Worm (Caenorhabditis elegans) whole organism, L4 larva: ENCODE results near the gene fbxc-20.
A peak's percentile ranks its signal among the peaks of the same experiment; 100 is the strongest.

Source experiments
- D1046.2 ChIP-seq: fragments of 200-800 bp; sonication (Bioruptor generic); IDR thresholded peaks from 2 replicates; pipeline ENCODE4 v1.3.6; 2022; ENCODE audit warnings: missing genetic modification characterization, missing compliant biosample characterization
- F26F4.8 ChIP-seq: fragments of 200-800 bp; sonication (Bioruptor generic); conservative IDR thresholded peaks from 2 replicates; pipeline ENCODE4 v1.3.6; 2022; ENCODE audit warnings: missing genetic modification characterization, missing compliant biosample characterization
- F44E2.7 ChIP-seq: fragments of 200-800 bp; sonication (Bioruptor generic); IDR thresholded peaks from 2 replicates; pipeline ENCODE4 v2.1.2; 2022; ENCODE audit warnings: missing genetic modification characterization, missing compliant biosample characterization
- F49E8.2 ChIP-seq: sonication (generic microtip); optimal IDR thresholded peaks from 2 replicates; lab custom pipeline; 2016; ENCODE audit warnings: missing compliant biosample characterization, mild to moderate bottlenecking, missing genetic modification characterization, borderline replicate concordance
- Y5F2A.4 ChIP-seq: fragments of 200-800 bp; sonication (Bioruptor generic); optimal IDR thresholded peaks from 2 replicates; lab custom pipeline; 2018; ENCODE audit warnings: mild to moderate bottlenecking, missing genetic modification characterization, missing compliant biosample characterization
- Y75B8A.6 ChIP-seq: fragments of 200-800 bp; sonication (Bioruptor generic); IDR thresholded peaks from 2 replicates; pipeline ENCODE4 v1.3.6; 2022; ENCODE audit warnings: missing genetic modification reagents, missing genetic modification characterization, missing compliant biosample characterization
- ceh-28 ChIP-seq: fragments of 150-350 bp; optimal IDR thresholded peaks from 2 replicates; lab custom pipeline; 2014; ENCODE audit warnings: missing biosample characterization, missing genetic modification reagents, missing genetic modification characterization
- ceh-32 ChIP-seq: sonication (generic microtip); optimal IDR thresholded peaks from 2 replicates; lab custom pipeline; 2016; ENCODE audit warnings: mild to moderate bottlenecking, missing genetic modification characterization, missing compliant biosample characterization; ENCODE audit not compliant: poor library complexity
- ceh-44 ChIP-seq: fragments of 200-800 bp; sonication (Bioruptor generic); IDR thresholded peaks from 2 replicates; pipeline ENCODE4 v1.3.6; 2022; ENCODE audit warnings: missing genetic modification reagents, missing genetic modification characterization, missing compliant biosample characterization
- ceh-82 ChIP-seq: sonication (generic microtip); optimal IDR thresholded peaks from 2 replicates; lab custom pipeline; 2017; ENCODE audit warnings: missing biosample characterization, missing genetic modification characterization
- ctbp-1 ChIP-seq: fragments of 200-800 bp; sonication (Bioruptor generic); IDR thresholded peaks from 2 replicates; pipeline ENCODE4 v1.3.6; 2022; ENCODE audit warnings: missing genetic modification reagents, missing genetic modification characterization, missing compliant biosample characterization
- daf-12 ChIP-seq: fragments of 150-350 bp; optimal IDR thresholded peaks from 2 replicates; lab custom pipeline; 2014; ENCODE audit warnings: missing biosample characterization, missing genetic modification reagents, missing genetic modification characterization
- daf-16 ChIP-seq, 3 experiments: sonication (generic microtip); optimal IDR thresholded peaks; 2 replicates each; lab custom pipeline; 2016 to 2017; ENCODE audit warnings: missing genetic modification characterization in 3 of 3, missing genetic modification reagents in 3 of 3, mild to moderate bottlenecking in 2 of 3, missing compliant biosample characterization in 2 of 3, missing biosample characterization in 1 of 3, moderate library complexity in 1 of 3
- daf-19 ChIP-seq: fragments of 200-800 bp; sonication (Bioruptor generic); conservative IDR thresholded peaks from 2 replicates; pipeline ENCODE4 v1.3.6; 2022; ENCODE audit warnings: missing genetic modification characterization, missing compliant biosample characterization
- egl-27 ChIP-seq: sonication (generic microtip); optimal IDR thresholded peaks from 3 replicates; lab custom pipeline; 2017; ENCODE audit warnings: missing biosample characterization, missing genetic modification reagents, missing genetic modification characterization
- hif-1 ChIP-seq, 2 experiments: sonication (generic microtip); optimal IDR thresholded peaks; 2 replicates each; lab custom pipeline; 2016 to 2017; ENCODE audit warnings: missing compliant biosample characterization in 2 of 2, missing genetic modification characterization in 2 of 2, missing genetic modification reagents in 2 of 2, missing genotype in 2 of 2, mild to moderate bottlenecking in 1 of 2
- hlh-11 ChIP-seq: fragments of 200-800 bp; sonication (Bioruptor generic); optimal IDR thresholded peaks from 2 replicates; lab custom pipeline; 2018; ENCODE audit warnings: mild to moderate bottlenecking, missing genetic modification characterization, missing compliant biosample characterization
- hlh-30 ChIP-seq: sonication (generic microtip); optimal IDR thresholded peaks from 2 replicates; lab custom pipeline; 2017; ENCODE audit warnings: antibody characterized with exemption, mild to moderate bottlenecking, missing genetic modification characterization, missing compliant biosample characterization; ENCODE audit not compliant: insufficient read depth
- lin-29 ChIP-seq: fragments of 200-800 bp; sonication (Bioruptor generic); IDR thresholded peaks from 2 replicates; pipeline ENCODE4 v1.3.6; 2022; ENCODE audit warnings: missing genetic modification reagents, missing genetic modification characterization, missing compliant biosample characterization
- lin-39 ChIP-seq: fragments of 150-350 bp; optimal IDR thresholded peaks from 2 replicates; lab custom pipeline; 2014; ENCODE audit warnings: missing biosample characterization, missing genetic modification reagents, missing genetic modification characterization
- madf-5 ChIP-seq, 2 experiments: fragments of 200-800 bp; sonication (Bioruptor generic); IDR thresholded peaks; 2 replicates each; pipeline ENCODE4 v1.3.6; 2022; ENCODE audit warnings: missing compliant biosample characterization in 2 of 2, missing genetic modification characterization in 2 of 2
- mdt-29 ChIP-seq: fragments of 200-800 bp; sonication (Bioruptor generic); IDR thresholded peaks from 2 replicates; pipeline ENCODE4 v1.3.6; 2022; ENCODE audit warnings: missing genetic modification reagents, missing genetic modification characterization, missing compliant biosample characterization
- mep-1 ChIP-seq: fragments of 150-350 bp; sonication (generic microtip); optimal IDR thresholded peaks from 3 replicates; lab custom pipeline; 2014; ENCODE audit warnings: missing biosample characterization, missing genetic modification characterization
- mxl-3 ChIP-seq: fragments of 200-800 bp; sonication (Bioruptor generic); optimal IDR thresholded peaks from 2 replicates; lab custom pipeline; 2018; ENCODE audit warnings: mild to moderate bottlenecking, missing genetic modification characterization, missing compliant biosample characterization
- nhr-11 ChIP-seq: fragments of 150-350 bp; optimal IDR thresholded peaks from 2 replicates; lab custom pipeline; 2014; ENCODE audit warnings: missing biosample characterization, missing genetic modification characterization
- nhr-237 ChIP-seq: sonication (generic microtip); optimal IDR thresholded peaks from 2 replicates; lab custom pipeline; 2017; ENCODE audit warnings: missing biosample characterization, missing genetic modification characterization
- nhr-28 ChIP-seq: fragments of 150-350 bp; optimal IDR thresholded peaks from 2 replicates; lab custom pipeline; 2014; ENCODE audit warnings: missing biosample characterization, missing genetic modification characterization
- nhr-48 ChIP-seq: sonication (generic microtip); optimal IDR thresholded peaks from 2 replicates; lab custom pipeline; 2016; ENCODE audit warnings: mild to moderate bottlenecking, missing genetic modification characterization, missing compliant biosample characterization
- nhr-76 ChIP-seq: fragments of 150-350 bp; optimal IDR thresholded peaks from 2 replicates; lab custom pipeline; 2014; ENCODE audit warnings: missing biosample characterization, missing genetic modification characterization
- pha-4 ChIP-seq, 2 experiments: fragments of 150-350 bp in 1 of 2; fragments of 200-800 bp in 1 of 2; sonication (Bioruptor generic) in 1 of 2; IDR thresholded peaks in 1 of 2; optimal IDR thresholded peaks in 1 of 2; 2 replicates each; pipeline versions ENCODE4 v1.3.6 to Lab custom; 2014 to 2022; ENCODE audit warnings: missing genetic modification characterization in 2 of 2, missing genetic modification reagents in 2 of 2, missing biosample characterization in 1 of 2, missing compliant biosample characterization in 1 of 2
- pqm-1 ChIP-seq: sonication (generic microtip); optimal IDR thresholded peaks from 2 replicates; lab custom pipeline; 2017; ENCODE audit warnings: missing biosample characterization, missing genetic modification characterization
- sdz-12 ChIP-seq: fragments of 200-800 bp; sonication (Bioruptor generic); optimal IDR thresholded peaks from 2 replicates; lab custom pipeline; 2018; ENCODE audit warnings: mild to moderate bottlenecking, missing genetic modification characterization, missing compliant biosample characterization
- set-16 ChIP-seq: fragments of 200-800 bp; sonication (Bioruptor generic); IDR thresholded peaks from 2 replicates; pipeline ENCODE4 v1.3.6; 2022; ENCODE audit warnings: missing genetic modification reagents, missing genetic modification characterization, missing compliant biosample characterization
- snpc-4 ChIP-seq: fragments of 150-350 bp; optimal IDR thresholded peaks from 2 replicates; lab custom pipeline; 2014; ENCODE audit warnings: missing biosample characterization, missing genetic modification characterization
- spr-3 ChIP-seq: fragments of 200-800 bp; sonication (Bioruptor generic); optimal IDR thresholded peaks from 2 replicates; lab custom pipeline; 2018; ENCODE audit warnings: mild to moderate bottlenecking, missing genetic modification characterization, missing compliant biosample characterization
- unc-130 ChIP-seq: sonication (generic microtip); optimal IDR thresholded peaks from 2 replicates; lab custom pipeline; 2016; ENCODE audit warnings: missing genetic modification reagents, missing genetic modification characterization, missing compliant biosample characterization
- unc-39 ChIP-seq: sonication (generic microtip); optimal IDR thresholded peaks from 2 replicates; lab custom pipeline; 2017; ENCODE audit warnings: missing biosample characterization, missing genetic modification characterization
- unc-62 ChIP-seq, 3 experiments: fragments of 150-350 bp in 1 of 3; sonication (generic microtip); optimal IDR thresholded peaks in 2 of 3; peaks in 1 of 3; 1 replicate in 1 of 3; 2 replicates in 2 of 3; lab custom pipeline; 2014 to 2017; ENCODE audit warnings: missing biosample characterization in 3 of 3, missing genetic modification characterization in 3 of 3, missing genetic modification reagents in 3 of 3, missing genotype in 1 of 3
- zag-1 ChIP-seq: fragments of 150-350 bp; optimal IDR thresholded peaks from 2 replicates; lab custom pipeline; 2014; ENCODE audit warnings: missing biosample characterization, missing genetic modification characterization
- zfp-3 ChIP-seq: fragments of 200-800 bp; sonication (Bioruptor generic); conservative IDR thresholded peaks from 2 replicates; pipeline ENCODE4 v1.3.6; 2022; ENCODE audit warnings: missing genetic modification reagents, missing genetic modification characterization, missing compliant biosample characterization

The fbxc-20 gene

ce11 chrII:2435566-2435965, 16.6 kb downstream of the fbxc-20 start:
- no peak for TF ChIP-seq ctbp-1 (GFP tag; lab: Robert Waterston, UW)
- peak; percentile 9 for TF ChIP-seq mxl-3

ce11 chrII:2436757-2437156, 17.8 kb downstream of the fbxc-20 start:
- TF ChIP-seq zfp-3 (GFP tag; lab: Robert Waterston, UW) (no peak), unc-62 (GFP tag; optimal IDR thresholded peaks at IDR 0.05 in 1 of 2; lab: Kevin White, UChicago) (peak in 1 of 2 experiments; percentile 37), unc-62 (tag; optimal IDR thresholded peaks at IDR 0.05; lab: Kevin White, UChicago) (no peak)

- peak; percentile 71 for TF ChIP-seq pqm-1 (tag; lab: Kevin White, UChicago)
- TF ChIP-seq ceh-82: no peak
- no peak for TF ChIP-seq daf-16 (GFP tag; optimal IDR thresholded peaks at IDR 0.05; lab: Kevin White, UChicago)
- TF ChIP-seq daf-16 (tag; optimal IDR thresholded peaks at IDR 0.05; lab: Kevin White, UChicago): peak; percentile 2
These were observed 19.2 kb downstream of the fbxc-20 start for ce11 chrII:2438180-2438579.

- TF ChIP-seq nhr-28 (tag; lab: Kevin White, UChicago) (no peak), sdz-12 (GFP tag; lab: Kevin White, UChicago) (no peak), nhr-76 (no peak), F49E8.2 (tag; lab: Kevin White, UChicago) (no peak), ceh-32 (tag; lab: Kevin White, UChicago) (no peak), hlh-30 (no peak)
These were observed 20.0 kb downstream of the fbxc-20 start for ce11 chrII:2438944-2439343.

- TF ChIP-seq set-16 (GFP tag; lab: Robert Waterston, UW) (no peak), mdt-29 (no peak), nhr-11 (tag; lab: Kevin White, UChicago) (no peak), lin-39 (tag; lab: Kevin White, UChicago) (no peak), pha-4 (GFP tag; IDR thresholded peaks at IDR 0.05; lab: Robert Waterston, UW) (no peak), pha-4 (tag; optimal IDR thresholded peaks at IDR 0.05; lab: Kevin White, UChicago) (no peak), ceh-44 (GFP tag; lab: Robert Waterston, UW) (no peak), daf-19 (GFP tag; lab: Robert Waterston, UW) (no peak), madf-5 (GFP tag; IDR thresholded peaks at IDR 0.05; lab: Robert Waterston, UW) (no peak), F44E2.7 (GFP tag; lab: Robert Waterston, UW) (no peak), ceh-82 (no peak), spr-3 (no peak), nhr-48 (no peak), daf-12 (tag; lab: Kevin White, UChicago) (no peak), ceh-32 (tag; lab: Kevin White, UChicago) (no peak), hlh-11 (tag; lab: Kevin White, UChicago) (no peak)
These were observed 21.4 kb downstream of the fbxc-20 start for ce11 chrII:2440312-2440711.

- TF ChIP-seq ceh-28 (tag; lab: Kevin White, UChicago) (no peak), nhr-237 (tag; lab: Kevin White, UChicago) (no peak), mxl-3 (no peak), D1046.2 (no peak), unc-130 (no peak), daf-12 (tag; lab: Kevin White, UChicago) (no peak), mep-1 (peak; percentile 42), nhr-48 (no peak), lin-29 (GFP tag; lab: Robert Waterston, UW) (no peak), snpc-4 (tag; lab: Kevin White, UChicago) (no peak), daf-16 (GFP tag; optimal IDR thresholded peaks at IDR 0.05; lab: Kevin White, UChicago) (no peak), daf-16 (tag; optimal IDR thresholded peaks at IDR 0.05; lab: Kevin White, UChicago) (peak; percentile 26), hif-1 (tag; optimal IDR thresholded peaks at IDR 0.05; lab: Kevin White, UChicago) (no peak), F49E8.2 (tag; lab: Kevin White, UChicago) (no peak), pqm-1 (tag; lab: Kevin White, UChicago) (no peak), zag-1 (tag; lab: Kevin White, UChicago) (no peak), unc-39 (tag; lab: Kevin White, UChicago) (no peak), egl-27 (tag; lab: Kevin White, UChicago) (no peak), Y5F2A.4 (no peak), F26F4.8 (GFP tag; lab: Robert Waterston, UW) (no peak), Y75B8A.6 (no peak), hlh-30 (peak; percentile 20)
These were observed 23.3 kb downstream of the fbxc-20 start for ce11 chrII:2442243-2442642.
